Worm (Caenorhabditis elegans): ENCODE measurements around the gene F26G1.15.
"Not testable (repeated sequence)": the region's sequence is repeated elsewhere in the genome, so short reads cannot be mapped to it uniquely, and the experiment has no call there.

F26G1.15 gene

DNA sequence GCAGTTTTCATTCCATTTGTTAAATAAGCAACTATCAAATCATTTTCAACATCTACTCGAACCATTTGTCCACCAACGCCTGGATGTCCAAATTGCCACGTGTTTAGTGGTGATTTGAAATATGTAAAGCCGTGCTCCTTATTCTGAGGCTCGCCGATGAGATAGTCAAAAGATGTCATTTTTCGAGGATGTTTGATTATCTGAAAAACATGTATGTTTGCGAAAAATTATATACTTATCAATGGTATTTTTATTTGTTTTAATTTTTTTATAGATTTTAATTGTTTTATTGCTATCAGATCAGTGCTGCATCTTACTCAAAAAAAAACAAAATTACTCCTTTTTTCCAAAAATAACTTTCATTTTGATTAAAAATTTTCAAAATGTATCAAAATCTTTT is 28.7 kb downstream of the F26G1.15 start:
- TF ChIP-seq egrh-3 (GFP tag; IDR thresholded peaks at IDR 0.05) (no peak), sdz-38 (tag; optimal IDR thresholded peaks at IDR 0.05) (no peak), Y53F4B.3 (GFP tag; IDR thresholded peaks at IDR 0.05) (no peak), attf-3 (GFP tag; conservative IDR thresholded peaks at IDR 0.05) (no peak), lsl-1 (GFP tag; optimal IDR thresholded peaks at IDR 0.05) (no peak), ceh-79 (tag; optimal IDR thresholded peaks at IDR 0.05) (no peak), aptf-2 (GFP tag; conservative IDR thresholded peaks at IDR 0.05) (no peak), mel-28 (tag; optimal IDR thresholded peaks at IDR 0.05; ENCODE audit: borderline replicate concordance) (no peak), Y95B8A.8 (GFP tag; IDR thresholded peaks at IDR 0.05) (no peak), tlf-1 (GFP tag; optimal IDR thresholded peaks at IDR 0.05) (no peak), lir-1 (GFP tag; conservative IDR thresholded peaks at IDR 0.05) (no peak), rec-8 (tag; optimal IDR thresholded peaks at IDR 0.05) (no peak), ztf-25 (GFP tag; IDR thresholded peaks at IDR 0.05) (no peak), athp-1 (tag; optimal IDR thresholded peaks at IDR 0.05) (no peak), ccch-3 (GFP tag; optimal IDR thresholded peaks at IDR 0.05) (no peak), atf-7 (tag; optimal IDR thresholded peaks at IDR 0.05) (no peak), lin-35 (GFP tag; optimal IDR thresholded peaks at IDR 0.05) (no peak), mcd-1 (GFP tag; IDR thresholded peaks at IDR 0.05) (no peak), K12H6.12 (tag; optimal IDR thresholded peaks at IDR 0.05) (no peak), tbx-9 (tag; optimal IDR thresholded peaks at IDR 0.05; ENCODE audit: borderline replicate concordance) (no peak)

DNA sequence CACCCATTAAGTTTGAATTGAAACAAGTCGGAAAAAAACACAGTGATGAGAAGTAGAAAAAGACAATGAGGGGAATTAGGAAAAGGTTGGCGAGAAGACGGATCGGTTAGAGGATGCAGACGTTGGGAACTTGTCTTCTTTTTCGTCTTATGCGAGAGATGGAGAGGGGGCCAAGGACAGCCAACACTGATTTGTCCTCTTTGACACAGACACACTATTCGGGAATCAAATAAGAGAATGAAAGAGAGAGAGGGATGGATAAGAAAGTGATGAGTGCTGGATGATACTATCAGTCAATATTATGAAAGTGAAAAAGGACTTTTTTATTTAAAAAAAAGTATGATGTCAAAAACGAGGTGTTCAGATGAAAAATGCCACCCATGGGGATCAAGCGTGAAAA is 31.6 kb downstream of the F26G1.15 start, which contains the start of gene lact-5:
TSS of gene lact-5 (minus strand) at position 1 of the 400 bp plus-strand sequence.
- TF ChIP-seq lin-26 (GFP tag; IDR thresholded peaks at IDR 0.05) (no peak), tlf-1 (GFP tag; optimal IDR thresholded peaks at IDR 0.05) (no peak)

DNA sequence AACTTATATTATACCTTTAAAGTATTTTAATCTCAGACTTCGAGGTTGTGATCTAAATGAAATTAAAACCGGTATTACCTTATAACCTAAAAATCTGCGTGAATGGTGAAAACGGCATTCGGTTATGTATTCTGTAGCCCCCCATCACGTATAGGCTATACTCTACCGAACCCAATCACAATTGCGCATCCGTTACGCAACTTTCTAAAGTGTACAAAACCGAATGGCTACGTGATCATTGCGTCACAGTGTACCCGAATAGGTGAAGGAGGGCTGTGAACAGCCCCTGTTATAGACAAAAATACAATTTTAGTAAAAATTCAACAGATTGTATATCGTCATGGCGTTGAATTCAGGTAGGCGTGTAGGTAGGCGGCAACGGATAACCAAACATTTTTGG is 32.5 kb downstream of the F26G1.15 start:
- TF ChIP-seq ztf-25 (GFP tag; IDR thresholded peaks at IDR 0.05) (no peak), T07F8.4 (tag; optimal IDR thresholded peaks at IDR 0.05) (no peak), madf-10 (tag; optimal IDR thresholded peaks at IDR 0.05) (no peak), nfya-1 (tag; optimal IDR thresholded peaks at IDR 0.05; ENCODE audit: borderline replicate concordance, insufficient read depth) (no peak), rcor-1 (GFP tag; IDR thresholded peaks at IDR 0.05) (no peak), sptf-2 (GFP tag; optimal IDR thresholded peaks at IDR 0.05) (no peak), mel-28 (tag; optimal IDR thresholded peaks at IDR 0.05; ENCODE audit: borderline replicate concordance) (no peak), dpff-1 (tag; optimal IDR thresholded peaks at IDR 0.05) (no peak), ztf-6 (GFP tag; IDR thresholded peaks at IDR 0.05) (no peak), cebp-2 (GFP tag; IDR thresholded peaks at IDR 0.05) (no peak), egrh-3 (GFP tag; IDR thresholded peaks at IDR 0.05) (no peak), mcd-1 (GFP tag; IDR thresholded peaks at IDR 0.05) (no peak)

DNA sequence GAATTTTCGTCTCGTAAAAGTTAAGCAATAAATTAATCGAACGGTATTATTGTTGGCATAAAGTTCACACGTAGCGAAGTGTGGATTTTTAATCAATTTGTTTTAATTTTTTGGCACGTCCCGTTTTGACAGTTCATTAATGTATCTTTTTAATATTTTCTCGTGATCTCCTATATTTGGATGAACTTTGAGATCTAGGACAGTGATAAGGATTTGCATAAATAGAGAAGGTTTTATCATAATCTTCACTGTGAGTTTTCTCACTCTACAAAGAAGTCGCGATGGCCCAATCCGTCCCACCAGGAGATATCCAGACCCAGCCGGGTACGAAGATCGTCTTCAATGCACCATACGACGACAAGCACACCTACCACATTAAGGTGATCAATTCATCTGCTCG is 35.0 kb downstream of the F26G1.15 start, which contains the start of the genes C33F10.8 and msp-40:
TSS of gene C33F10.8 (minus strand) at position 101 of the 400 bp plus-strand sequence.
TSS of gene msp-40 (plus strand) at position 282 of the 400 bp plus-strand sequence.
- not testable (repeated sequence) for TF ChIP-seq snpc-1.1 (tag; optimal IDR thresholded peaks at IDR 0.05; ENCODE audit: insufficient read depth); D2030.7 (GFP tag; IDR thresholded peaks at IDR 0.05); bed-1 (GFP tag; IDR thresholded peaks at IDR 0.05)
